Worm (Caenorhabditis elegans) whole organism, early embryonic: Measurements from ENCODE around the gene ZK1290.7.

Experiments used
- B0310.2 ChIP-seq: sonication (generic microtip); optimal IDR thresholded peaks from 2 replicates; lab custom pipeline; 2016; ENCODE audit warnings: mild to moderate bottlenecking, missing genetic modification characterization, missing compliant biosample characterization
- F13C5.2 ChIP-seq: sonication (generic microtip); optimal IDR thresholded peaks from 2 replicates; lab custom pipeline; 2017; ENCODE audit warnings: mild to moderate bottlenecking, missing genetic modification characterization, inconsistent platforms, missing compliant biosample characterization
- aly-1 ChIP-seq: sonication (generic microtip); optimal IDR thresholded peaks from 2 replicates; lab custom pipeline; 2016; ENCODE audit warnings: missing genetic modification characterization, missing compliant biosample characterization
- ama-1 ChIP-seq: fragments of 150-350 bp; optimal IDR thresholded peaks from 2 replicates; lab custom pipeline; 2014
- ceh-13 ChIP-seq: fragments of 200-800 bp; sonication (Bioruptor generic); optimal IDR thresholded peaks from 2 replicates; lab custom pipeline; 2018; ENCODE audit warnings: mild to moderate bottlenecking, missing genetic modification characterization, missing compliant biosample characterization
- ceh-36 ChIP-seq: sonication (generic microtip); optimal IDR thresholded peaks from 2 replicates; lab custom pipeline; 2016; ENCODE audit warnings: missing genetic modification characterization, inconsistent platforms, missing compliant biosample characterization
- ets-7 ChIP-seq: sonication (generic microtip); optimal IDR thresholded peaks from 2 replicates; lab custom pipeline; 2016; ENCODE audit warnings: missing genotype, missing genetic modification characterization, missing compliant biosample characterization
- flt-1 ChIP-seq: fragments of 200-800 bp; sonication (Bioruptor generic); IDR thresholded peaks from 2 replicates; pipeline ENCODE4 v1.3.6; 2022; ENCODE audit warnings: missing genetic modification characterization, missing compliant biosample characterization
- hmbx-1 ChIP-seq: sonication (generic microtip); optimal IDR thresholded peaks from 2 replicates; lab custom pipeline; 2016; ENCODE audit warnings: mild to moderate bottlenecking, missing genetic modification characterization, missing compliant biosample characterization
- hmg-4 ChIP-seq: fragments of 200-800 bp; sonication (Bioruptor generic); optimal IDR thresholded peaks from 2 replicates; lab custom pipeline; 2018; ENCODE audit warnings: mild to moderate bottlenecking, missing genetic modification characterization, missing compliant biosample characterization
- hnd-1 ChIP-seq: sonication (generic microtip); optimal IDR thresholded peaks from 2 replicates; lab custom pipeline; 2016; ENCODE audit warnings: missing genetic modification characterization, missing compliant biosample characterization
- pes-1 ChIP-seq: fragments of 200-800 bp; sonication (Bioruptor generic); IDR thresholded peaks from 2 replicates; pipeline ENCODE4 v1.3.6; 2022; ENCODE audit warnings: missing genetic modification reagents, missing genetic modification characterization, missing compliant biosample characterization
- scrt-1 ChIP-seq: fragments of 200-800 bp; sonication (Bioruptor generic); IDR thresholded peaks from 2 replicates; pipeline ENCODE4 v1.3.6; 2022; ENCODE audit warnings: missing genetic modification characterization, missing compliant biosample characterization
- sea-1 ChIP-seq: fragments of 200-800 bp; sonication (Bioruptor generic); conservative IDR thresholded peaks from 2 replicates; pipeline ENCODE4 v1.3.6; 2022; ENCODE audit warnings: missing genetic modification characterization, missing compliant biosample characterization
- tbx-11 ChIP-seq: fragments of 200-800 bp; sonication (Bioruptor generic); IDR thresholded peaks from 2 replicates; pipeline ENCODE4 v1.3.6; 2022; ENCODE audit warnings: missing genetic modification characterization, missing compliant biosample characterization
- tbx-37 ChIP-seq: fragments of 200-800 bp; sonication (Bioruptor generic); conservative IDR thresholded peaks from 2 replicates; pipeline ENCODE4 v1.3.6; 2022; ENCODE audit warnings: missing genetic modification reagents, missing genetic modification characterization, missing compliant biosample characterization
- tra-4 ChIP-seq: sonication (generic microtip); optimal IDR thresholded peaks from 2 replicates; lab custom pipeline; 2017; ENCODE audit warnings: missing genetic modification characterization, missing compliant biosample characterization

The ZK1290.7 gene

DNA sequence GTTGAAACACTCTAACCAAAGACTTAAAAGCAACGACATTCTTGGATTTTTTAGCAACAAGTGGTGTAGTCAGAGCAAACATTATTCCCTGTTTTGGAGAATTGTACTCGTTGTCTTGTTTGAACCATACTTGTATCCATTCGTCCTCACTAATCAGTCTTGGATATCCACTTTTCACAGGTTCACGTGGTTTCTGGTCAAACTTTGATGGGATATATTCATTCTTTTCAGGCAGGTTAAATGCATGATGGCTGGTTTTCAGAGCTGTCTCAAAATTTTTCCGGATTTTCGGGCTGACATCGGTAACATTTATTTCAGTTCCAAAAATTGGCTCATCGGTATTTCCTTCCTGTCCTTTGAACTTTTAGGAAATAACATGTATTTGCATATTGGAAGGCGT, 3.9 kb downstream of the ZK1290.7 start:
- TF ChIP-seq hnd-1 (tag; lab: Kevin White, UChicago) (no peak), aly-1 (tag; lab: Kevin White, UChicago) (no peak), ceh-13 (GFP tag; lab: Kevin White, UChicago) (no peak), tbx-11 (no peak), ama-1 (lab: Kevin White, UChicago) (no peak), sea-1 (GFP tag; lab: Robert Waterston, UW) (no peak), ets-7 (no peak), hmg-4 (GFP tag; lab: Kevin White, UChicago) (no peak), pes-1 (GFP tag; lab: Robert Waterston, UW) (no peak), B0310.2 (tag; lab: Kevin White, UChicago) (no peak), hmbx-1 (tag; lab: Kevin White, UChicago) (no peak), flt-1 (GFP tag; lab: Robert Waterston, UW) (no peak), F13C5.2 (tag; lab: Kevin White, UChicago) (no peak), tra-4 (tag; lab: Kevin White, UChicago) (no peak), tbx-37 (GFP tag; lab: Robert Waterston, UW) (no peak), scrt-1 (no peak), ceh-36 (no peak)

DNA sequence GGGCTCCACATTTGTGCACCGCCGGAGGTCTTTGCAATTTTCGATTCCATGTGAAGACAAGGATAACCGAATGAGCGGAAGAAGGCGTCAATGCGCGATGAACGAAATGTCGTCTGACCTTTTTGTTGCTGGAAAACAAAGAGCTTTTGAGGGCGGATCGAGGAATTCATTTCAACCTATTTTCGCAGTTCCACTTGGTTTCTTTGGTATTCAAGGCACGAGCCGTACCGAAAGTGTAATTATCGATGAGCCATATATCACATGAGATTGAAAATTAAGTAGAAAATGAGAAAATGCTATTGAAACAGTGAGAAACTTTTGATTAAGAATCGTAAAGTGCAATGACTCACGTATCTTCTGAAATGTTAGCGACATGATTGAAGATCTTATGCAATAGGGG, 6.1 kb downstream of the ZK1290.7 start, which contains the start of gene glb-9:
Gene glb-9, minus strand, starts transcription at position 101 of the 400 bp plus-strand sequence.
- TF ChIP-seq hmbx-1 (tag; lab: Kevin White, UChicago) (no peak), sea-1 (GFP tag; lab: Robert Waterston, UW) (no peak), tra-4 (tag; lab: Kevin White, UChicago) (no peak), tbx-37 (GFP tag; lab: Robert Waterston, UW) (no peak), F13C5.2 (tag; lab: Kevin White, UChicago) (no peak), hnd-1 (tag; lab: Kevin White, UChicago) (no peak), ceh-13 (GFP tag; lab: Kevin White, UChicago) (no peak), ama-1 (lab: Kevin White, UChicago) (no peak)

DNA sequence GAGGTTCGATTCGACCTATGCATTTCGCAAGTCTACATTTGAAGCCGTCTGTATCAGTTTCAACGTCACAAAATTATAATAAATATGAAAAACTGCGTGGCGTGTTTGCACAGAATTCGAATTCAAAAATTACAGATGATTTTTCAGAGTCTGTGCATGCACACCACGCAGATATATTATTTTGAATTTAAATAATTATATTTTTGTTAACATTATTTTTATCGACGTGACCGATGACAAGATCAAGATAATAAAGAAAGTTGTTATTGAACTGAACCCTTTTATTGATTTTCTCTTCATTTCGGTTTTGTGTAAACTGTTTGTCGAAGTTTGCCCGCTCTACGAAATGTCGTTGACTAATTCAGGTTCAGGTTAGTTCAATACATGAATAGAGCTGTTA, 20.4 kb downstream of the ZK1290.7 start, which contains the start of gene C28F5.1:
Gene C28F5.1, plus strand, starts transcription at position 301 of the 400 bp plus-strand sequence.
- TF ChIP-seq hmg-4 (GFP tag; lab: Kevin White, UChicago) = no peak
- TF ChIP-seq sea-1 (GFP tag; lab: Robert Waterston, UW) = no peak
- no peak for TF ChIP-seq ama-1 (lab: Kevin White, UChicago)
- no peak for TF ChIP-seq hmbx-1 (tag; lab: Kevin White, UChicago)
- no peak for TF ChIP-seq scrt-1
- no peak for TF ChIP-seq hnd-1 (tag; lab: Kevin White, UChicago)
- TF ChIP-seq B0310.2 (tag; lab: Kevin White, UChicago) = no peak

DNA sequence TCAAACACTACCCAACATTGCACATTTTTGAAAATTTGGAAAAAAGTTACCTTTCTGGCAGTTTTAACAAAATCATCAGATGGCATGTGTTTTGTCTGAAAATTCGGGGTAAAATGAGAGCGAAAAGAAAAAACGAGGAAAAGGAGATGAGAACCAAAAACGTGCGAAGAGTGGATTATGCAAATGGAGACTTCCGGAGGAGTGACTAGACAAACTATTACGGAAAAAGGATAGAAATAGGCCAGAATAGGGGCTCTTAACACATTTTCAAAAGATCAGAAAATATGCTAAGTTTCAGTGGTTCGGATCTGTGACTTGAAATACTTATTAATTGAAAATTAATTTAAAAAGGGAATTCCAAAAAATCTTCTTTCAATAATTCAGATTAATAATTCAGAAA, 26.0 kb downstream of the ZK1290.7 start, which contains the start of gene srab-14:
Gene srab-14, minus strand, starts transcription at position 101 of the 400 bp plus-strand sequence.
- no peak for TF ChIP-seq scrt-1
- TF ChIP-seq hmg-4 (GFP tag; lab: Kevin White, UChicago) = no peak
- no peak for TF ChIP-seq sea-1 (GFP tag; lab: Robert Waterston, UW)
- TF ChIP-seq B0310.2 (tag; lab: Kevin White, UChicago) = no peak
- no peak for TF ChIP-seq ceh-13 (GFP tag; lab: Kevin White, UChicago)
- no peak for TF ChIP-seq tbx-37 (GFP tag; lab: Robert Waterston, UW)

DNA sequence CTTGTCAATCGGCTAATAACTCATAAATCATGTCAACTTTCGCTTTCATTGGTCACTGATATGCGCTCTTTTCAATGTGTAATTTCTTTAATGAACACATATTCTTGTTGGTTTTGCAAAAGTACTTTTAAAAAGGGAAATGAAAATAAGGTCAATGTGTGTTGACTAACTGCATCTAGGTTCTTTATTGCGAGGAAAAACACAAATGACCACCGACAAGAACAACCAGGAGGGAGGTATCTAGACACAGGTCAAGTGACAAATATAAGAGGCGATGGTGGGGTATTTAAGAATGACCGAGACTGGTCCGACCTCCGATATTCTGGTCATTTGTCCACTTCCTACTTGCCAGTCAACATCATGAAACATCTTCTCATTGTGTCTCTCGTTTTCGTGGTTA, 29.3 kb downstream of the ZK1290.7 start, which contains the start of gene spi-1:
Gene spi-1, plus strand, starts transcription at position 178 of the 400 bp plus-strand sequence.
- TF ChIP-seq ceh-36 (no peak), sea-1 (GFP tag; lab: Robert Waterston, UW) (no peak)

DNA sequence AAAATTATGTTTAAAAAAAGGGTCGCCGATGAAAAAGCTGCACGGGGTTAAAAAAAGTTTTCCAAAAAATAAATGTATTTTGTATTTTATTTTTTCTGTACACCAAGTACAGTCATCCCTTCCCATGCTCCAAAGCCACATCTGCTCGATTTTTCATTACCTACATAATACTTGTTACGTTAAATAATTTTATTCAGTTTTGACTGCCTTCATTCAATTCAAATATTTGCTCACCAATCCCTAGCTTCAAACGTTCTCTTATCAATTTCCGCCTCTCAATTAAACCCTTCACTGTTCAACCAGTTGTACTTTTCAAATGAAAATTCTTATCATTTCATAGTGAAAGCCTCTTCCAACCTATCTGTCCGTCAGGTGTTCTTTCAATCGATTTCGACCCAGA, 31.2 kb downstream of the ZK1290.7 start, which contains the start of gene R10H1.1:
Gene R10H1.1, plus strand, starts transcription at position 301 of the 400 bp plus-strand sequence.
- TF ChIP-seq ceh-13 (GFP tag; lab: Kevin White, UChicago) (no peak), tbx-11 (no peak), tra-4 (tag; lab: Kevin White, UChicago) (no peak), ama-1 (lab: Kevin White, UChicago) (no peak), ets-7 (no peak), scrt-1 (no peak), sea-1 (GFP tag; lab: Robert Waterston, UW) (no peak), hnd-1 (tag; lab: Kevin White, UChicago) (no peak), aly-1 (tag; lab: Kevin White, UChicago) (no peak), ceh-36 (no peak), pes-1 (GFP tag; lab: Robert Waterston, UW) (no peak), flt-1 (GFP tag; lab: Robert Waterston, UW) (no peak)

DNA sequence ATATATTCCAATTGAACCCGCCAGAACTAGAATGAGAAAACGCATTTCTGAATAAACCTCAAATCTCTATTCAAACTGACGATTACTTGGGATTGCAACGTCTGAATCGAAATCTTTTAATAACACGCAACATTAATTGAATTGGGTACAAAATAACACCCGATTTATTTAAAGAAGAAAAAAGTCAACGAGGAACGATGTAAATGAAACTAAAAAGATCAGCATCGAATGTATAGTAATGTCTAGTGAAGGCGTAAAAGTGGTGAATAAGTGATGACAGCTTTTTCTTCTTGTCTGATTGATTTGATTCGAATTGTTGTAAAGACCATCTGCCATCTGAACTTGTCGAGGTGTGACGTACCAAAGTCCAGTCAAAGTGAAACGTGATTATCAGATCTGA, 31.8 kb downstream of the ZK1290.7 start, which contains the start of gene nas-23:
Gene nas-23, minus strand, starts transcription at position 101 of the 400 bp plus-strand sequence.
- TF ChIP-seq hnd-1 (tag; lab: Kevin White, UChicago) (no peak), tra-4 (tag; lab: Kevin White, UChicago) (no peak), scrt-1 (no peak), B0310.2 (tag; lab: Kevin White, UChicago) (no peak), sea-1 (GFP tag; lab: Robert Waterston, UW) (no peak), tbx-37 (GFP tag; lab: Robert Waterston, UW) (no peak), F13C5.2 (tag; lab: Kevin White, UChicago) (no peak), ets-7 (no peak), hmg-4 (GFP tag; lab: Kevin White, UChicago) (no peak), ceh-13 (GFP tag; lab: Kevin White, UChicago) (no peak), hmbx-1 (tag; lab: Kevin White, UChicago) (no peak), ceh-36 (no peak), flt-1 (GFP tag; lab: Robert Waterston, UW) (no peak), tbx-11 (no peak), pes-1 (GFP tag; lab: Robert Waterston, UW) (no peak), aly-1 (tag; lab: Kevin White, UChicago) (no peak), ama-1 (lab: Kevin White, UChicago) (no peak)
